Fruit fly (Drosophila melanogaster) whole organism: Measurements from ENCODE around the gene CG33307.

Source experiments
- Dll ChIP-seq: fragments of >200 bp; optimal IDR thresholded peaks from 2 replicates; lab custom pipeline; 2017
- pan ChIP-seq: fragments of >200 bp; optimal IDR thresholded peaks from 2 replicates; lab custom pipeline; 2017
- usp ChIP-seq: fragments of >200 bp; optimal IDR thresholded peaks from 2 replicates; lab custom pipeline; 2017; ENCODE audit warnings: missing biosample characterization, missing genetic modification characterization, mixed read lengths

DNA sequence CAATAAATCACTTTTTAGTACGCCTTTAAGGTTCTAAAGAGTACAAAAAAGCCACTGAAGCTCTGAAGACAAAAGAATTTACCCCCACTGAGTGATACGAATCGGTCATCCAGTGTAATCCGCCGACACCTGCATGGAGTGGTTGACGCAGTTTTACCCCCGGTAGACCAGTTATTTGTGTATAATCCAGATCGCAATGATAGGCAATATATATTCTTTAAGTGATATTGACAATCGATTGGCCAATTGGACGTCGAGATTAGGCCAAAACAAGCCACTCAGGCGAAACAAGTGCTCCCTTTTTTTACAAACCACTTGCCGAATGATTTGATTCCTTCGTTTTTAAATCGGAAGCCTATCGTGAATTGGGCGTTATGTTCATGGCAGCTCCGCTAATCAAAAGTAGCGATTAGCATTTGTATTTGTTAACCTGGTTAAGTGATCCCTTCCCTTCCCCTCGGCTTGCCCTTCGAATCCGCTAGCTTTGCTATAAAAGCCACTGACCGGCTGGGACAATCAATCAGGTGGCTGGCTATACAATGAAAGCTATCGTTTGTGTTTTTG is 5.0 kb upstream of the CG33307 start, which contains the start of gene CG7916:
- TF ChIP-seq usp (GFP tag; lab: Kevin White, UChicago) (no peak), pan (lab: Kevin White, UChicago) (no peak), Dll (no peak)
